Fruit fly (Drosophila melanogaster) whole organism, embryonic: ENCODE measurements around the gene CG43248.

Experiments used
- Antp ChIP-seq: fragments of 200-800 bp; sonication (Bioruptor generic); optimal IDR thresholded peaks from 3 replicates; lab custom pipeline; 2016; ENCODE audit warnings: missing biosample characterization, missing genetic modification characterization
- Bdp1 ChIP-seq: fragments of 200-800 bp; sonication (Bioruptor generic); optimal IDR thresholded peaks from 3 replicates; lab custom pipeline; 2016; ENCODE audit warnings: missing biosample characterization, missing genetic modification characterization
- CG11247 ChIP-seq: fragments of 200-800 bp; sonication (Bioruptor generic); IDR thresholded peaks from 2 replicates; pipeline ENCODE4 v1.3.6; 2022; ENCODE audit warnings: missing biosample characterization, missing genetic modification characterization
- CG11695 ChIP-seq: fragments of 200-800 bp; sonication (Bioruptor generic); IDR thresholded peaks from 3 replicates; pipeline ENCODE4 v1.3.6; 2022; ENCODE audit warnings: missing biosample characterization, missing genetic modification characterization
- CG13287 ChIP-seq: fragments of 200-800 bp; sonication (Bioruptor generic); IDR thresholded peaks from 2 replicates; pipeline ENCODE4 v1.3.6; 2022; ENCODE audit warnings: missing biosample characterization, missing genetic modification characterization; ENCODE audit not compliant: partially characterized antibody
- CG15073 ChIP-seq: fragments of 200-800 bp; sonication (Bioruptor generic); optimal IDR thresholded peaks from 2 replicates; lab custom pipeline; 2016; ENCODE audit warnings: missing biosample characterization, missing genetic modification characterization
- CG17912 ChIP-seq: fragments of 200-800 bp; sonication (Bioruptor generic); optimal IDR thresholded peaks from 2 replicates; lab custom pipeline; 2018; ENCODE audit warnings: missing biosample characterization, mild to moderate bottlenecking, missing genetic modification characterization
- CG18619 ChIP-seq: fragments of 200-800 bp; sonication (Bioruptor generic); optimal IDR thresholded peaks from 3 replicates; lab custom pipeline; 2017; ENCODE audit warnings: missing biosample characterization, mild to moderate bottlenecking, missing genetic modification characterization
- CG33213 ChIP-seq: fragments of 200-800 bp; sonication (Bioruptor generic); optimal IDR thresholded peaks from 3 replicates; lab custom pipeline; 2016; ENCODE audit warnings: missing biosample characterization, missing genetic modification characterization
- CG42726 ChIP-seq: fragments of 200-800 bp; sonication (Bioruptor generic); IDR thresholded peaks from 2 replicates; pipeline ENCODE4 v1.3.6; 2022; ENCODE audit warnings: missing biosample characterization, missing genetic modification characterization; ENCODE audit not compliant: partially characterized antibody
- CG4328 ChIP-seq: fragments of 200-800 bp; sonication (Bioruptor generic); optimal IDR thresholded peaks from 3 replicates; lab custom pipeline; 2017; ENCODE audit warnings: missing biosample characterization, missing genetic modification reagents, missing genetic modification characterization
- CG4730 ChIP-seq: fragments of 200-800 bp; sonication (Bioruptor generic); IDR thresholded peaks from 2 replicates; pipeline ENCODE4 v1.3.6; 2022; ENCODE audit warnings: missing biosample characterization, missing genetic modification characterization
- CG6175 ChIP-seq: fragments of 200-800 bp; sonication (Bioruptor generic); IDR thresholded peaks from 3 replicates; pipeline ENCODE4 v1.3.6; 2022; ENCODE audit warnings: missing biosample characterization, missing genetic modification characterization
- CG7372 ChIP-seq: fragments of 200-800 bp; sonication (Bioruptor generic); IDR thresholded peaks from 2 replicates; pipeline ENCODE4 v1.3.6; 2022; ENCODE audit warnings: missing biosample characterization, missing genetic modification characterization
- CG8388 ChIP-seq: fragments of 200-800 bp; sonication (Bioruptor generic); optimal IDR thresholded peaks from 2 replicates; lab custom pipeline; 2019; ENCODE audit warnings: missing biosample characterization, mild to moderate bottlenecking, missing genetic modification characterization, moderate library complexity
- CG9727 ChIP-seq: fragments of 200-800 bp; sonication (Bioruptor generic); optimal IDR thresholded peaks from 3 replicates; lab custom pipeline; 2017; ENCODE audit warnings: missing biosample characterization, mild to moderate bottlenecking, missing genetic modification characterization
- CoRest ChIP-seq: fragments of 200-800 bp; sonication (Bioruptor generic); optimal IDR thresholded peaks from 3 replicates; lab custom pipeline; 2018; ENCODE audit warnings: missing biosample characterization, mild to moderate bottlenecking, missing genetic modification characterization, moderate library complexity
- Ets65A ChIP-seq: fragments of 200-800 bp; sonication (Bioruptor generic); peaks from one replicate; lab custom pipeline; 2016; ENCODE audit warnings: missing biosample characterization, missing genetic modification characterization
- Ets97D ChIP-seq: fragments of 200-800 bp; sonication (Bioruptor generic); optimal IDR thresholded peaks from 3 replicates; lab custom pipeline; 2016; ENCODE audit warnings: missing biosample characterization, missing genetic modification characterization
- Myb ChIP-seq: fragments of 200-800 bp; sonication (Bioruptor generic); optimal IDR thresholded peaks from 2 replicates; lab custom pipeline; 2016; ENCODE audit warnings: missing biosample characterization, missing genetic modification characterization
- Vsx1 ChIP-seq: fragments of 200-800 bp; sonication (Bioruptor generic); optimal IDR thresholded peaks from 2 replicates; lab custom pipeline; 2017; ENCODE audit warnings: missing biosample characterization, mild to moderate bottlenecking, missing genetic modification characterization, missing genetic modification reagents
- Xrp1 ChIP-seq: fragments of 200-800 bp; sonication (Bioruptor generic); IDR thresholded peaks from 2 replicates; pipeline ENCODE4 v1.3.6; 2022; ENCODE audit warnings: missing biosample characterization, missing genetic modification characterization
- ash1 ChIP-seq: fragments of 200-800 bp; sonication (Bioruptor generic); optimal IDR thresholded peaks from 2 replicates; lab custom pipeline; 2018; ENCODE audit warnings: missing biosample characterization, mild to moderate bottlenecking, missing genetic modification characterization
- corto ChIP-seq: fragments of 200-800 bp; sonication (Bioruptor generic); optimal IDR thresholded peaks from 2 replicates; lab custom pipeline; 2016; ENCODE audit warnings: missing biosample characterization, mild to moderate bottlenecking, missing genetic modification characterization, moderate library complexity
- disco-r ChIP-seq: fragments of 200-800 bp; sonication (Bioruptor generic); optimal IDR thresholded peaks from 2 replicates; lab custom pipeline; 2016; ENCODE audit warnings: missing biosample characterization, missing genetic modification characterization
- dpn ChIP-seq, 2 experiments: fragments of 200-800 bp; sonication (Bioruptor generic); optimal IDR thresholded peaks; 3 replicates each; lab custom pipeline; 2016; ENCODE audit warnings: missing biosample characterization in 2 of 2, missing genetic modification characterization in 2 of 2
- dysf ChIP-seq: fragments of 200-800 bp; sonication (Bioruptor generic); IDR thresholded peaks from 3 replicates; pipeline ENCODE4 v1.3.6; 2022; ENCODE audit warnings: missing biosample characterization, missing genetic modification characterization
- exex ChIP-seq: fragments of 200-800 bp; sonication (Bioruptor generic); optimal IDR thresholded peaks from 4 replicates; lab custom pipeline; 2018; ENCODE audit warnings: missing biosample characterization, mild to moderate bottlenecking, missing genetic modification characterization, moderate library complexity
- fd102C ChIP-seq: fragments of 200-800 bp; sonication (Bioruptor generic); optimal IDR thresholded peaks from 2 replicates; lab custom pipeline; 2018; ENCODE audit warnings: missing biosample characterization, mild to moderate bottlenecking, missing genetic modification characterization, moderate library complexity
- gcm ChIP-seq: fragments of 200-800 bp; sonication (Bioruptor generic); optimal IDR thresholded peaks from 2 replicates; lab custom pipeline; 2019; ENCODE audit warnings: missing biosample characterization, mild to moderate bottlenecking, missing genetic modification characterization, moderate library complexity
- gem ChIP-seq: fragments of 200-800 bp; sonication (Bioruptor generic); optimal IDR thresholded peaks from 2 replicates; lab custom pipeline; 2019; ENCODE audit warnings: missing biosample characterization, mild to moderate bottlenecking, missing genetic modification characterization, moderate library complexity
- grn ChIP-seq: fragments of 200-800 bp; sonication (Bioruptor generic); optimal IDR thresholded peaks from 3 replicates; lab custom pipeline; 2017; ENCODE audit warnings: missing biosample characterization, missing genetic modification characterization
- hbn ChIP-seq: fragments of 200-800 bp; sonication (Bioruptor generic); IDR thresholded peaks from 2 replicates; pipeline ENCODE4 v1.3.6; 2022; ENCODE audit warnings: missing biosample characterization, missing genetic modification characterization; ENCODE audit not compliant: partially characterized antibody
- her ChIP-seq: fragments of 200-800 bp; sonication (Bioruptor generic); optimal IDR thresholded peaks from 2 replicates; lab custom pipeline; 2016; ENCODE audit warnings: missing biosample characterization, missing genetic modification characterization
- kay ChIP-seq: fragments of 200-800 bp; sonication (Bioruptor generic); optimal IDR thresholded peaks from 2 replicates; lab custom pipeline; 2016; ENCODE audit warnings: missing biosample characterization, missing genetic modification characterization
- p53 ChIP-seq: fragments of 200-800 bp; sonication (Bioruptor generic); optimal IDR thresholded peaks from 2 replicates; lab custom pipeline; 2016; ENCODE audit warnings: missing biosample characterization, missing genetic modification characterization
- phol ChIP-seq: fragments of 200-800 bp; sonication (Bioruptor generic); optimal IDR thresholded peaks from 3 replicates; lab custom pipeline; 2018; ENCODE audit warnings: missing biosample characterization, mild to moderate bottlenecking, missing genetic modification characterization, moderate library complexity
- prd ChIP-seq, 3 experiments: fragments of >200 bp in 2 of 3; fragments of 200-800 bp in 1 of 3; sonication (Bioruptor generic) in 1 of 3; optimal IDR thresholded peaks in 2 of 3; IDR thresholded peaks in 1 of 3; 2 replicates in 2 of 3; 3 replicates in 1 of 3; pipeline versions ENCODE4 v1.3.6 to Lab custom; 2017 to 2022; ENCODE audit warnings: missing biosample characterization in 1 of 3, missing genetic modification characterization in 1 of 3
- rib ChIP-seq: fragments of 200-800 bp; sonication (Bioruptor generic); IDR thresholded peaks from 2 replicates; pipeline ENCODE4 v1.3.6; 2022; ENCODE audit warnings: missing biosample characterization, missing genetic modification characterization
- scrt ChIP-seq: fragments of 200-800 bp; sonication (Bioruptor generic); optimal IDR thresholded peaks from 2 replicates; lab custom pipeline; 2018; ENCODE audit warnings: missing biosample characterization, mild to moderate bottlenecking, missing genetic modification characterization, moderate library complexity
- sqz ChIP-seq: fragments of 200-800 bp; sonication (Bioruptor generic); optimal IDR thresholded peaks from 3 replicates; lab custom pipeline; 2018; ENCODE audit warnings: missing biosample characterization, mild to moderate bottlenecking, missing genetic modification characterization
- tap ChIP-seq: fragments of 200-800 bp; optimal IDR thresholded peaks from 3 replicates; lab custom pipeline; 2019; ENCODE audit warnings: missing biosample characterization, mild to moderate bottlenecking, missing genetic modification characterization, moderate library complexity
- unpg ChIP-seq: fragments of 200-800 bp; sonication (Bioruptor generic); optimal IDR thresholded peaks from 3 replicates; lab custom pipeline; 2018; ENCODE audit warnings: missing biosample characterization, mild to moderate bottlenecking, missing genetic modification characterization, moderate library complexity
- usp ChIP-seq: fragments of >200 bp; optimal IDR thresholded peaks from 2 replicates; lab custom pipeline; 2017; ENCODE audit warnings: missing biosample characterization, missing genetic modification characterization
- vnd ChIP-seq: fragments of 200-800 bp; sonication (Bioruptor generic); IDR thresholded peaks from 3 replicates; pipeline ENCODE4 v1.3.6; 2022; ENCODE audit warnings: missing biosample characterization, missing genetic modification characterization; ENCODE audit not compliant: partially characterized antibody
- wdn ChIP-seq: fragments of 200-800 bp; sonication (Bioruptor generic); IDR thresholded peaks from 2 replicates; pipeline ENCODE4 v1.3.6; 2022; ENCODE audit warnings: missing biosample characterization, missing genetic modification characterization
- zf30C ChIP-seq: fragments of 200-800 bp; sonication (Bioruptor generic); optimal IDR thresholded peaks from 3 replicates; lab custom pipeline; 2018; ENCODE audit warnings: missing biosample characterization, mild to moderate bottlenecking, missing genetic modification characterization
- zfh1 ChIP-seq: fragments of 200-800 bp; sonication (Bioruptor generic); IDR thresholded peaks from 3 replicates; pipeline ENCODE4 v1.3.6; 2022; ENCODE audit warnings: missing biosample characterization, missing genetic modification characterization

The CG43248 gene

DNA sequence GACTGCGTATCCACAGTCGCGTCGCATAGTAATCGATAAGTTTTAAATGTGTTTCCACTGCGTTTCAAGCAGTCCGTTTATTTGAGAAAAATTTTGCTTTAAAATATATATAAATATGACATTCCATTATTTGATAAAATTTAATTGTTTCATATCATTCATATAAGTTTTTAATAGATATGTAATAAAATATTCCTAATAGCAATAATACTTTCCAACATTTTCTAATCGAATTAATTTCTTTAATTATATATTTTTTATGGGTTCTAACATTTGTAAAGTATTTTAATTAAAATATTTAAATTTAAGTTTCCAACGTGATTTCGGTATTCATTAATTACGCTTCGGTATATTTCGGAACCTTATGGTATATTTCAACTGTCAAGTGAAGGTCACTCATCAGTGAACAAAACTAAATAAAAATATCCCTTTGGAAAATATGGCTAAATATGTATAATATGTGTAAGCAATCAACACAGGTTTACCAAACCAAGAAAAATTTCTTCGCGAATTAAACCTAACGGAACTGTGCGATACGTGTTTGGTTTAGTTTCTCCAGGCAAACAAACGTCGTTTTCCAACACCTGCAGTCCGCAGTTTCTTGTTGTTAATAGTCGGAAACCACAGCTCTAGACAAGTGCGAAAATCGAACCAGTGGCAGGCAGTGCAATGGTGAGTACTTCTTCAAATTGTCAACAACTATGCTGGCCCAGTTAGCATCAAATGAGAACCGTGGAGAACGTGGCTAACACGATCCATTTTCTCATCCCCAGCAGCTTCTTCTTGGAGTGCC is 32.0 kb upstream of the CG43248 start, which contains the start of the genes CG7739 and SCCRO (continued):
- TF ChIP-seq zfh1 (peak; percentile 64; the same call in 2 of the 3 replicates), CG4730 (GFP tag; lab: Robert Waterston, UW) (peak; percentile 56; the same call in 1 of the 2 replicates), wdn (GFP tag; lab: Robert Waterston, UW) (peak; percentile 68), CG11247 (peak; percentile 56; the same call in 1 of the 2 replicates), tap (tag; lab: Kevin White, UChicago) (peak; percentile 57), CG13287 (peak; percentile 76), Vsx1 (GFP tag; lab: Kevin White, UChicago) (no peak), CoRest (tag; lab: Kevin White, UChicago) (peak; percentile 74), p53 (GFP tag; lab: Kevin White, UChicago) (no peak), phol (peak; percentile 70), Myb (GFP tag; lab: Kevin White, UChicago) (no peak), CG11695 (GFP tag; lab: Robert Waterston, UW) (peak; percentile 75), usp (GFP tag; lab: Kevin White, UChicago) (no peak), disco-r (GFP tag; lab: Kevin White, UChicago) (no peak), scrt (no peak), hbn (GFP tag; lab: Robert Waterston, UW) (peak; percentile 34; the same call in 1 of the 2 replicates), sqz (GFP tag; lab: Kevin White, UChicago) (no peak), CG6175 (no peak), Antp (peak; percentile 26), corto (GFP tag; lab: Kevin White, UChicago) (peak; percentile 36), Ets97D (GFP tag; lab: Kevin White, UChicago) (peak; percentile 30), gem (peak; percentile 83), vnd (peak; percentile 7; the same call in 1 of the 3 replicates), zf30C (GFP tag; lab: Kevin White, UChicago) (no peak), CG33213 (GFP tag; lab: Kevin White, UChicago) (no peak), dysf (GFP tag; lab: Robert Waterston, UW) (peak; percentile 70; the same call in 2 of the 3 replicates), gcm (GFP tag; lab: Kevin White, UChicago) (peak; percentile 10), her (GFP tag; lab: Kevin White, UChicago) (peak; percentile 10), Xrp1 (GFP tag; lab: Robert Waterston, UW) (peak; percentile 81), exex (peak; percentile 25), grn (GFP tag; lab: Kevin White, UChicago) (no peak), unpg (GFP tag; lab: Kevin White, UChicago) (peak; percentile 61), Ets65A (peak; percentile 92), CG9727 (peak; percentile 60), CG15073 (GFP tag; lab: Kevin White, UChicago) (peak; percentile 96), dpn (GFP tag; optimal IDR thresholded peaks at IDR 0.05; lab: Kevin White, UChicago) (peak; percentile 22 to 23), kay (GFP tag; lab: Kevin White, UChicago) (peak; percentile 61), CG18619 (peak; percentile 35), rib (GFP tag; lab: Robert Waterston, UW) (peak; percentile 47; the same call in 1 of the 2 replicates), prd (optimal IDR thresholded peaks at IDR 0.05; lab: Kevin White, UChicago) (no peak), prd (GFP tag; IDR thresholded peaks at IDR 0.05; lab: Robert Waterston, UW) (peak; percentile 51; the same call in 1 of the 3 replicates), CG17912 (GFP tag; lab: Kevin White, UChicago) (peak; percentile 28), CG8388 (peak; percentile 58), CG7372 (GFP tag; lab: Robert Waterston, UW) (peak; percentile 61), CG42726 (GFP tag; lab: Robert Waterston, UW) (no peak), ash1 (GFP tag; lab: Kevin White, UChicago) (no peak), Bdp1 (GFP tag; lab: Kevin White, UChicago) (peak; percentile 35), CG4328 (GFP tag; lab: Kevin White, UChicago) (peak; percentile 0), fd102C (GFP tag; lab: Kevin White, UChicago) (no peak)
